Worm (Caenorhabditis elegans) whole organism, L4 larva: ENCODE data around the gene scl-9.

Experiments used
- aly-2 ChIP-seq: sonication (generic microtip); optimal IDR thresholded peaks from 2 replicates; lab custom pipeline; 2018; ENCODE audit warnings: missing biosample characterization, missing genetic modification characterization
- ama-1 ChIP-seq: fragments of 150-350 bp; optimal IDR thresholded peaks from 2 replicates; lab custom pipeline; 2014; ENCODE audit warnings: inconsistent platforms, mixed read lengths
- ceh-82 ChIP-seq: sonication (generic microtip); optimal IDR thresholded peaks from 2 replicates; lab custom pipeline; 2017; ENCODE audit warnings: missing biosample characterization, missing genetic modification characterization
- fkh-10 ChIP-seq: fragments of 150-350 bp; optimal IDR thresholded peaks from 2 replicates; lab custom pipeline; 2014; ENCODE audit warnings: missing biosample characterization, missing genetic modification reagents, missing genetic modification characterization
- fos-1 ChIP-seq: fragments of 150-350 bp; optimal IDR thresholded peaks from 2 replicates; lab custom pipeline; 2014; ENCODE audit warnings: missing biosample characterization, missing genetic modification characterization
- lin-15B ChIP-seq: fragments of 150-350 bp; sonication (generic microtip); optimal IDR thresholded peaks from 3 replicates; lab custom pipeline; 2014; ENCODE audit warnings: missing biosample characterization, missing genetic modification characterization
- lin-38 ChIP-seq: fragments of 200-800 bp; sonication (Bioruptor generic); IDR thresholded peaks from 2 replicates; pipeline ENCODE4 v1.3.6; 2022; ENCODE audit warnings: missing genetic modification reagents, missing genetic modification characterization, missing compliant biosample characterization
- lsy-2 ChIP-seq, 2 experiments: fragments of 150-350 bp in 1 of 2; sonication (generic microtip) in 1 of 2; optimal IDR thresholded peaks; 2 replicates each; lab custom pipeline; 2014 to 2017; ENCODE audit warnings: missing biosample characterization in 2 of 2, missing genetic modification characterization in 2 of 2
- set-16 ChIP-seq: fragments of 200-800 bp; sonication (Bioruptor generic); IDR thresholded peaks from 2 replicates; pipeline ENCODE4 v1.3.6; 2022; ENCODE audit warnings: missing genetic modification reagents, missing genetic modification characterization, missing compliant biosample characterization

ce11 chrIV:13032153-13032552, 14.8 kb upstream of the scl-9 start:
- TF ChIP-seq lsy-2 (tag; optimal IDR thresholded peaks at IDR 0.05; lab: Kevin White, UChicago), result no peak
- no peak for TF ChIP-seq aly-2 (tag; lab: Kevin White, UChicago)
- no peak for TF ChIP-seq fkh-10 (GFP tag; lab: Kevin White, UChicago)
- no peak for TF ChIP-seq lin-15B (tag; lab: Kevin White, UChicago)
- no peak for TF ChIP-seq ama-1 (lab: Kevin White, UChicago)
- TF ChIP-seq lin-38 (GFP tag; lab: Robert Waterston, UW), result no peak
- TF ChIP-seq ceh-82 (tag; lab: Kevin White, UChicago), result no peak
- TF ChIP-seq set-16 (GFP tag; lab: Robert Waterston, UW), result no peak
- no peak for TF ChIP-seq fos-1 (tag; lab: Kevin White, UChicago)
